Worm (Caenorhabditis elegans): ENCODE measurements around the gene cal-3.
A peak's percentile ranks its signal among the peaks of the same experiment; 100 is the strongest.

DNA sequence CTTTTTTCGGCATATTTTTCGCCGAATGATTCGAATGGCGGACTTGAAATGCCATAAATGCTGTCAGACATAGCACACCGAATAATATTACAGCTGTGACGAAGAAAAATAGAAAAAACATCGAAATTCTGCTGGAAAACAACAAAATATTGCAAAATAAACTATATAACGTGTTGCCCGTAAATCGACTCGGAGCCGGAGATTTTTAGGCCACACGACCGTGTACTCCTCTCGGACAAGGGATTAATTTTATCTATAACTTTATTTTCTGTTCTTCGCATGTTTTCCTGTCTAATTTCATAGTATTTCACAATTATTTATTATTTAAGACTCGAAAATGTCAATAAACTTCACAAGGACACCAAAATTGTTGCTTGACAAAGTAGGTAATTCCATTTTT lies 31.7 kb downstream of the cal-3 start, which contains the start of the genes algn-14 and M02B7.2:
- TF ChIP-seq unc-62 (GFP tag; optimal IDR thresholded peaks at IDR 0.05) (no peak), efl-1 (optimal IDR thresholded peaks at IDR 0.05) (peak; percentile 63 to 65), efl-1 (GFP tag; optimal IDR thresholded peaks at IDR 0.05 in 1 of 2) (peak; percentile 63 to 96), lin-35 (GFP tag; optimal IDR thresholded peaks at IDR 0.05) (peak; percentile 55 to 61), snpc-4 (tag; optimal IDR thresholded peaks at IDR 0.05) (peak; percentile 62), ztf-11 (tag; optimal IDR thresholded peaks at IDR 0.05) (peak in 1 of 2 experiments; percentile 82), vab-15 (tag; optimal IDR thresholded peaks at IDR 0.05) (no peak), zag-1 (tag; optimal IDR thresholded peaks at IDR 0.05) (no peak), egl-27 (tag; optimal IDR thresholded peaks at IDR 0.05) (no peak), C34B4.2 (tag; optimal IDR thresholded peaks at IDR 0.05) (no peak)

Data from whole organism, L1 larva.